Fruit fly (Drosophila melanogaster): Measurements from ENCODE around the gene CG9356.

The CG9356 gene

dm6 chr3R:9404104-9404512, at the start of gene CG9356, which contains the start of the genes BBIP1 and CG8135 (continued):
- peak; percentile 47 for TF ChIP-seq CG15696 (tag; optimal IDR thresholded peaks at IDR 0.05)
- peak; percentile 37; the same call in 1 of the 2 replicates for TF ChIP-seq cas (GFP tag; IDR thresholded peaks at IDR 0.05)
- TF ChIP-seq CG12744 (GFP tag; optimal IDR thresholded peaks at IDR 0.05), result peak; percentile 68
- TF ChIP-seq CG3065 (GFP tag; optimal IDR thresholded peaks at IDR 0.05), result peak; percentile 64
- peak; percentile 75 for TF ChIP-seq Xrp1 (GFP tag; IDR thresholded peaks at IDR 0.05)
- TF ChIP-seq Doc2 (GFP tag; IDR thresholded peaks at IDR 0.05), result no peak
- TF ChIP-seq stwl (tag; optimal IDR thresholded peaks at IDR 0.05), result peak; percentile 92
- TF ChIP-seq CG4707 (GFP tag; optimal IDR thresholded peaks at IDR 0.05), result peak; percentile 5
- peak; percentile 97 for TF ChIP-seq Med (GFP tag)
- peak; percentile 88 for TF ChIP-seq CG12659 (GFP tag; optimal IDR thresholded peaks at IDR 0.05)
- TF ChIP-seq CG10431 (GFP tag; optimal IDR thresholded peaks at IDR 0.05), result no peak
- TF ChIP-seq CG10209 (GFP tag; optimal IDR thresholded peaks at IDR 0.05), result peak; percentile 52
- no peak for TF ChIP-seq Dfd (GFP tag; optimal IDR thresholded peaks at IDR 0.05)
- TF ChIP-seq CG9817 (tag; optimal IDR thresholded peaks at IDR 0.05), result peak; percentile 33
- TF ChIP-seq prd (optimal IDR thresholded peaks at IDR 0.05), result no peak
- TF ChIP-seq prd (GFP tag; IDR thresholded peaks at IDR 0.05), result peak; percentile 83
- TF ChIP-seq grn (GFP tag; optimal IDR thresholded peaks at IDR 0.05), result peak; percentile 82
- TF ChIP-seq CG3407 (GFP tag; optimal IDR thresholded peaks at IDR 0.05), result peak; percentile 45
- peak; percentile 57 for TF ChIP-seq kay (GFP tag; optimal IDR thresholded peaks at IDR 0.05)
- peak; percentile 68; the same call in 1 of the 2 replicates for TF ChIP-seq sob (GFP tag; IDR thresholded peaks at IDR 0.05)
- TF ChIP-seq klu (GFP tag; IDR thresholded peaks at IDR 0.05), result peak; percentile 73; the same call in 1 of the 2 replicates
- peak; percentile 82 for TF ChIP-seq Bteb2 (GFP tag; optimal IDR thresholded peaks at IDR 0.05)
- TF ChIP-seq CG18619 (GFP tag; optimal IDR thresholded peaks at IDR 0.05), result peak; percentile 39
- TF ChIP-seq cad (GFP tag; optimal IDR thresholded peaks at IDR 0.05), result no peak
- TF ChIP-seq sisA (GFP tag; IDR thresholded peaks at IDR 0.05), result peak; percentile 71
- TF ChIP-seq her (GFP tag; optimal IDR thresholded peaks at IDR 0.05), result peak; percentile 50
- no peak for TF ChIP-seq CG17568 (GFP tag; optimal IDR thresholded peaks at IDR 0.05)
- peak; percentile 79 for TF ChIP-seq CG1647 (GFP tag; optimal IDR thresholded peaks at IDR 0.05)
- TF ChIP-seq Ptx1 (GFP tag; IDR thresholded peaks at IDR 0.05), result peak; percentile 71
- TF ChIP-seq gro (GFP tag; optimal IDR thresholded peaks at IDR 0.05), result peak; percentile 81
- peak; percentile 59 for TF ChIP-seq ranshi (GFP tag; IDR thresholded peaks at IDR 0.05)
- peak; percentile 99 for TF ChIP-seq CG10267 (tag; optimal IDR thresholded peaks at IDR 0.05)
- peak; percentile 29 for TF ChIP-seq fd96Cb (tag; optimal IDR thresholded peaks at IDR 0.05)
- TF ChIP-seq Dref (GFP tag; IDR thresholded peaks at IDR 0.05), result peak; percentile 43
- peak; percentile 40 for TF ChIP-seq CG12236 (GFP tag; optimal IDR thresholded peaks at IDR 0.05)
- peak; percentile 91 for TF ChIP-seq CG15514 (GFP tag; optimal IDR thresholded peaks at IDR 0.05)
- no peak for TF ChIP-seq CG2199 (GFP tag; IDR thresholded peaks at IDR 0.05)
- peak; percentile 58 for TF ChIP-seq NK7.1 (GFP tag; optimal IDR thresholded peaks at IDR 0.05)
- TF ChIP-seq Oaz (GFP tag; IDR thresholded peaks at IDR 0.05), result no peak
- TF ChIP-seq Dad (GFP tag; optimal IDR thresholded peaks at IDR 0.05), result peak; percentile 81
- TF ChIP-seq bowl (GFP tag; IDR thresholded peaks at IDR 0.05), result no peak
- TF ChIP-seq slp2 (GFP tag; optimal IDR thresholded peaks at IDR 0.05), result peak; percentile 73
- TF ChIP-seq CG7556 (GFP tag; optimal IDR thresholded peaks at IDR 0.05), result peak; percentile 66
- no peak for TF ChIP-seq Kr (GFP tag; optimal IDR thresholded peaks at IDR 0.05)
- peak; percentile 73; the same call in 1 of the 3 replicates for TF ChIP-seq ci (GFP tag; IDR thresholded peaks at IDR 0.05)
- TF ChIP-seq ind (GFP tag; optimal IDR thresholded peaks at IDR 0.05), result peak; percentile 85
- TF ChIP-seq CG9609 (GFP tag; optimal IDR thresholded peaks at IDR 0.05), result peak; percentile 77
- TF ChIP-seq CG1233 (GFP tag; optimal IDR thresholded peaks at IDR 0.05), result peak; percentile 2
- TF ChIP-seq Hr3 (GFP tag; optimal IDR thresholded peaks at IDR 0.05), result peak; percentile 75
- no peak for TF ChIP-seq hb (GFP tag; IDR thresholded peaks at IDR 0.05; ENCODE audit: partially characterized antibody)
- TF ChIP-seq lmd (GFP tag; IDR thresholded peaks at IDR 0.05), result peak; percentile 56
- peak; percentile 41; the same call in 2 of the 3 replicates for TF ChIP-seq CG14050 (GFP tag; IDR thresholded peaks at IDR 0.05)

Measured in whole organism, embryonic.